Worm (Caenorhabditis elegans) whole organism, midembryonic: ENCODE data around the gene swd-2.2.

Source experiments
- T22C8.4 ChIP-seq: fragments of 200-800 bp; sonication (Bioruptor generic); IDR thresholded peaks from 2 replicates; pipeline ENCODE4 v1.3.6; 2022; ENCODE audit warnings: missing genetic modification characterization, missing compliant biosample characterization
- cog-1 ChIP-seq: sonication (generic microtip); optimal IDR thresholded peaks from 2 replicates; lab custom pipeline; 2016; ENCODE audit warnings: missing genetic modification characterization, missing compliant biosample characterization
- flt-1 ChIP-seq: fragments of 200-800 bp; sonication (Bioruptor generic); IDR thresholded peaks from 2 replicates; pipeline ENCODE4 v1.3.6; 2022; ENCODE audit warnings: missing genetic modification characterization, missing compliant biosample characterization
- klf-2 ChIP-seq: fragments of 200-800 bp; sonication (Bioruptor generic); conservative IDR thresholded peaks from 2 replicates; pipeline ENCODE4 v1.3.6; 2022; ENCODE audit warnings: missing genetic modification reagents, missing genetic modification characterization, missing compliant biosample characterization
- med-1 ChIP-seq: sonication (generic microtip); optimal IDR thresholded peaks from 2 replicates; lab custom pipeline; 2017; ENCODE audit warnings: missing genetic modification characterization, mild to moderate bottlenecking, missing compliant biosample characterization, antibody characterized with exemption, missing genetic modification reagents; ENCODE audit not compliant: insufficient read depth
- ref-1 ChIP-seq: fragments of 200-800 bp; sonication (Bioruptor generic); conservative IDR thresholded peaks from 2 replicates; pipeline ENCODE4 v1.3.6; 2022; ENCODE audit warnings: missing genetic modification reagents, missing genetic modification characterization, missing compliant biosample characterization
- tab-1 ChIP-seq: fragments of 200-800 bp; sonication (Bioruptor generic); IDR thresholded peaks from 2 replicates; pipeline ENCODE4 v1.3.6; 2022; ENCODE audit warnings: missing genetic modification characterization, missing compliant biosample characterization
- ztf-23 ChIP-seq: fragments of 200-800 bp; sonication (Bioruptor generic); IDR thresholded peaks from 2 replicates; pipeline ENCODE4 v1.3.6; 2022; ENCODE audit warnings: missing genetic modification reagents, missing genetic modification characterization, missing compliant biosample characterization
- ztf-29 ChIP-seq: fragments of 200-800 bp; sonication (Bioruptor generic); IDR thresholded peaks from 2 replicates; pipeline ENCODE4 v1.3.6; 2022; ENCODE audit warnings: missing genetic modification reagents, missing genetic modification characterization, missing compliant biosample characterization

swd-2.2 gene

ce11 chrIV:7796432-7797113 lies 22.4 kb downstream of the swd-2.2 start, which contains the start of gene sgo-1:
TSS of gene sgo-1 (minus strand) at chrIV:7796482.
- no peak for TF ChIP-seq cog-1
- no peak for TF ChIP-seq ref-1 (GFP tag; lab: Robert Waterston, UW)
- TF ChIP-seq T22C8.4 (GFP tag; lab: Robert Waterston, UW), result no peak
- TF ChIP-seq ztf-23 (GFP tag; lab: Robert Waterston, UW), result no peak
- TF ChIP-seq tab-1 (GFP tag; lab: Robert Waterston, UW), result no peak
- no peak for TF ChIP-seq med-1
- TF ChIP-seq ztf-29 (GFP tag; lab: Robert Waterston, UW), result no peak
- TF ChIP-seq flt-1, result no peak
- no peak for TF ChIP-seq klf-2 (GFP tag; lab: Robert Waterston, UW)

DNA sequence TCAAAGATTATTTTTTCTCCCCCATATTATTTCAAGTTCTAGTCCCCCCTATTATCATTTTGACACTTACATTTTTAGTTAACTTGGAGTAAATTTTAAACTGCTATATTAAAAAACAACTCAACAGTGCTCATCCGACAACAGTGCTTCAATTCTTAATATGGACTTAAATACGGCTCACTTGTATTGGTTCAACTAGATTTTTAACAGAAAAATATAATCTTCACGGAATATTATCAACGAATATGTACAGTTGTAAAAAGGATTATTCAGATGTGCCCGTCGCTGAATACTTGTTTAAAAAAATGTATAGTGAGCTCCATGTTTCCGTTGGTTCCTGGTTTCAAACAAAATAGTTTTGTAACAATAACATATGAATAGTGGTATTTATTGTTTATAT lies 26.1 kb downstream of the swd-2.2 start:
- TF ChIP-seq med-1, result no peak
- no peak for TF ChIP-seq ref-1 (GFP tag; lab: Robert Waterston, UW)
- TF ChIP-seq flt-1, result no peak
- TF ChIP-seq cog-1, result no peak
- TF ChIP-seq tab-1 (GFP tag; lab: Robert Waterston, UW), result no peak
- no peak for TF ChIP-seq ztf-23 (GFP tag; lab: Robert Waterston, UW)
- no peak for TF ChIP-seq ztf-29 (GFP tag; lab: Robert Waterston, UW)
- no peak for TF ChIP-seq T22C8.4 (GFP tag; lab: Robert Waterston, UW)
- TF ChIP-seq klf-2 (GFP tag; lab: Robert Waterston, UW), result no peak

DNA sequence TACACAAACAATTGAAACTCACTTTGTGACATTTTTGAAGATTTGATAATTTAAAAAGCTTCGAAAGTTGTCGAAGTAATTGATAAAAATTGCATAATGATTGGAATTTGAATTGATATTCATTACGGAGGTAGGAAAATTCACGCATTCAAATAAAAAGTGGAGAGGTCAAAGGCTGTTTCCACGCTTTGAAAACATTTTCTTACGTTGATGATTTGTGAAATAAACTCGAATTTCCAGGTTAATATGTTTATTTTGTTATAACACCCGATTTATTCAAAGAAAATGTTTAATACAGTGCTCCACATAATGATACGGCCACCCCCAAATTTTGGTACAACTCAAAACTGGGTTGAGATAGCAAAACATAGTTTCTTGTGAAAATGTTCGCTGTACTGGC lies 29.0 kb downstream of the swd-2.2 start, which contains the start of gene C33H5.16:
TSS of gene C33H5.16 (minus strand) at position 101 of the 400 bp plus-strand sequence.
- TF ChIP-seq flt-1, result no peak
- TF ChIP-seq klf-2 (GFP tag; lab: Robert Waterston, UW), result no peak
- TF ChIP-seq med-1, result no peak
- no peak for TF ChIP-seq ztf-23 (GFP tag; lab: Robert Waterston, UW)
- no peak for TF ChIP-seq cog-1
- TF ChIP-seq ztf-29 (GFP tag; lab: Robert Waterston, UW), result no peak
- TF ChIP-seq ref-1 (GFP tag; lab: Robert Waterston, UW), result no peak
- TF ChIP-seq T22C8.4 (GFP tag; lab: Robert Waterston, UW), result no peak
- no peak for TF ChIP-seq tab-1 (GFP tag; lab: Robert Waterston, UW)

DNA sequence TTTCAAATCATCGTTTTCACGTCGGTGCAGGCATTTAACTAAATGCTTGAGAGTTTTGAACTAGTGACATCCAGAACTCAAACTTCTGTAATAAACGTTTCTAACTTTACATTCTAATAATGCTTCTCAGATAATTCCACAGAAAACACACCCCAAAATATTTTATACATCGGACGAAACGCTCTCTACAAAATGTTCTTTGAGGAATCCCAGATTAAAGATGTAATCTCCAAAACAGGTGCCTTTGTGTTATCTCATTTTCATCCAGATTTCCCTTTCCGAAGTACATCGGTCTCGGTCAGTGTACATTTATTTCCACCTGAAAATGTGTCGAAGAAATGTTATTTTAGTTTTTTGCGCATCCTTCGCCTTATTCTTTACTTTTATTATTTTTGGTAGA lies 30.5 kb downstream of the swd-2.2 start, which contains the start of gene C33H5.2:
TSS of gene C33H5.2 (plus strand) at position 301 of the 400 bp plus-strand sequence.
- TF ChIP-seq klf-2 (GFP tag; lab: Robert Waterston, UW), result no peak
- TF ChIP-seq med-1, result no peak
- no peak for TF ChIP-seq flt-1
- no peak for TF ChIP-seq ztf-23 (GFP tag; lab: Robert Waterston, UW)
- no peak for TF ChIP-seq cog-1
- TF ChIP-seq tab-1 (GFP tag; lab: Robert Waterston, UW), result no peak
- TF ChIP-seq ref-1 (GFP tag; lab: Robert Waterston, UW), result no peak
- no peak for TF ChIP-seq ztf-29 (GFP tag; lab: Robert Waterston, UW)
- no peak for TF ChIP-seq T22C8.4 (GFP tag; lab: Robert Waterston, UW)

- TF ChIP-seq klf-2 (GFP tag; lab: Robert Waterston, UW) (no peak), ztf-29 (GFP tag; lab: Robert Waterston, UW) (no peak), flt-1 (no peak), cog-1 (no peak), med-1 (no peak), T22C8.4 (GFP tag; lab: Robert Waterston, UW) (no peak)
These were observed 34.4 kb downstream of the swd-2.2 start, which contains the start of gene C33H5.1 for ce11 chrIV:7808583-7808982. TSS of gene C33H5.1 (plus strand) at chrIV:7808912.

- TF ChIP-seq med-1 (no peak), ztf-29 (GFP tag; lab: Robert Waterston, UW) (no peak), ref-1 (GFP tag; lab: Robert Waterston, UW) (no peak), tab-1 (GFP tag; lab: Robert Waterston, UW) (no peak), flt-1 (no peak), cog-1 (no peak), klf-2 (GFP tag; lab: Robert Waterston, UW) (no peak), ztf-23 (GFP tag; lab: Robert Waterston, UW) (no peak), T22C8.4 (GFP tag; lab: Robert Waterston, UW) (no peak)
These were observed 38.5 kb downstream of the swd-2.2 start, which contains the start of gene zgpa-1 for ce11 chrIV:7812709-7813108. TSS of gene zgpa-1 (minus strand) at chrIV:7812809.

DNA sequence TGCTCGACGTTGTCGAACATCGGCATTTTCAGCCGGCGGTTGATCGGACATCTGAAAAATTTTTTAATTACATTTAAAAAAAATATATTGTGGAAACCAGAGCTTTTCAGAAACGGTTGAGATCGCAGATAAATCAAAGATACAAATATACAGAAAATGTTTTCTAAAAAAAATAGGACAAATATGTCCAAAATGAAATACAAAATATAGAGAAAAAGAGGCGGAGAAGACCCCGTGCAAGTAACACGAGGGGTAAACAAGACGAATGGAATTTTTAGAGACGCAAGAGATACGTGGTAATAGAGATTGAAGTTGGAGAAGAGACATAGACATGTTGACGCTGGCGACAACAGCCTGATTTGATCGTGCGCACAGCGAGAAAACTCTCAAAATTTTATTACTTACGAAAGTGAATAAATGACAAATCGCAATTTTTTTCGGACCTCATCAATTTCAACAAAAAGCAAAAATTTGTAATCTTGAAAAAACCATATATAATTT lies 41.5 kb downstream of the swd-2.2 start, which contains the start of gene cdgs-1:
TSS of gene cdgs-1 (minus strand) at position 51 of the 501 bp plus-strand sequence.
- no peak for TF ChIP-seq cog-1

ce11 chrIV:7816402-7817102 lies 42.3 kb downstream of the swd-2.2 start:
- TF ChIP-seq ztf-29 (GFP tag; lab: Robert Waterston, UW) (no peak), T22C8.4 (GFP tag; lab: Robert Waterston, UW) (no peak), ref-1 (GFP tag; lab: Robert Waterston, UW) (no peak), klf-2 (GFP tag; lab: Robert Waterston, UW) (no peak), flt-1 (no peak), med-1 (no peak), cog-1 (no peak), tab-1 (GFP tag; lab: Robert Waterston, UW) (no peak)

DNA sequence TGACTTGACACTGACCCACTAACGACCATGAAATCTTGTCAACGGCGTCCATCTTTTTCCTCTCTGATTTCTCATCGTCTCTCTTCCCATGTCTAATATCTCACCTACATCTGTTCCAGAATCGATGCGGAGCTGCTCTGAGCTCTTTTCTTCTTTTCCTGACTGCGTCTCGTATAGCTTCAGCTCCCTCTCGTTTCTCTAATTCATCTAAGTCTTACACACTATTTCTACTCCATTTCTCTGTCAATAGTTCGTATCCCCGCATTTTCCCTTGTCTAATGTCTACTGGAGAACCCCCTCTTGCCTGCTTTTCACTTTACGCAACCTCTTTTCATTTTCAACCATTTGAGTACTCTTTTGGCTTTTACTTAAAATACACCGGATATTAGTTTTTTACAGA lies 43.6 kb downstream of the swd-2.2 start, which contains the start of gene ric-3:
TSS of gene ric-3 (plus strand) at position 400 of the 400 bp plus-strand sequence.
- TF ChIP-seq med-1 (no peak), ztf-23 (GFP tag; lab: Robert Waterston, UW) (no peak), cog-1 (peak; percentile 60)
